Fruit fly (Drosophila melanogaster): ENCODE measurements around the gene CG3698.

Gene CG3698

dm6 chr3L:20771891-20772646 is 26.1 kb downstream of the CG3698 start:
- TF ChIP-seq bbx (GFP tag; IDR thresholded peaks at IDR 0.05; ENCODE audit: partially characterized antibody) = no peak
- no peak; the same call in 2 of the 3 replicates for TF ChIP-seq CG34224 (GFP tag; IDR thresholded peaks at IDR 0.05; ENCODE audit: partially characterized antibody)
- TF ChIP-seq Atf-2 (GFP tag; optimal IDR thresholded peaks at IDR 0.05) = peak; percentile 40
- TF ChIP-seq CG2120 (GFP tag; optimal IDR thresholded peaks at IDR 0.05) = peak; percentile 83
- peak; percentile 52 for TF ChIP-seq ash1 (GFP tag; optimal IDR thresholded peaks at IDR 0.05)
- peak in 1 of 2 experiments; percentile 75 for TF ChIP-seq Eip74EF (GFP tag; optimal IDR thresholded peaks at IDR 0.05)
- no peak for TF ChIP-seq CG3995 (GFP tag; optimal IDR thresholded peaks at IDR 0.05)
- TF ChIP-seq NC2α (GFP tag; optimal IDR thresholded peaks at IDR 0.05) = peak; percentile 35
- peak; percentile 72 for TF ChIP-seq CG15514 (GFP tag; optimal IDR thresholded peaks at IDR 0.05)
- TF ChIP-seq Dfd (GFP tag; optimal IDR thresholded peaks at IDR 0.05) = no peak
- peak; percentile 29 for TF ChIP-seq Sry-δ (GFP tag; optimal IDR thresholded peaks at IDR 0.05)
- TF ChIP-seq CG1233 (GFP tag; optimal IDR thresholded peaks at IDR 0.05) = peak; percentile 67
- peak; percentile 40 for TF ChIP-seq emc (GFP tag; optimal IDR thresholded peaks at IDR 0.05)
- TF ChIP-seq hkb (optimal IDR thresholded peaks at IDR 0.05) = no peak
- peak; percentile 94 for TF ChIP-seq hkb (GFP tag; IDR thresholded peaks at IDR 0.05)
- peak; percentile 69 for TF ChIP-seq gro (GFP tag; optimal IDR thresholded peaks at IDR 0.05)
- peak; percentile 65 for TF ChIP-seq btn (GFP tag; optimal IDR thresholded peaks at IDR 0.05)
- TF ChIP-seq org-1 (GFP tag; optimal IDR thresholded peaks at IDR 0.05) = peak; percentile 76
- peak; percentile 66 for TF ChIP-seq scrt (GFP tag; optimal IDR thresholded peaks at IDR 0.05)
- peak; percentile 69 for TF ChIP-seq BtbVII (GFP tag; optimal IDR thresholded peaks at IDR 0.05)
- TF ChIP-seq CG13287 (GFP tag; IDR thresholded peaks at IDR 0.05; ENCODE audit: partially characterized antibody) = no peak
- peak; percentile 71 for TF ChIP-seq bcd (GFP tag; optimal IDR thresholded peaks at IDR 0.05)
- TF ChIP-seq dan (GFP tag; IDR thresholded peaks at IDR 0.05) = no peak
- no peak for TF ChIP-seq CG43689 (GFP tag; IDR thresholded peaks at IDR 0.05)
- TF ChIP-seq hb (GFP tag; IDR thresholded peaks at IDR 0.05; ENCODE audit: partially characterized antibody) = no peak
- no peak for TF ChIP-seq h (optimal IDR thresholded peaks at IDR 0.05)
- peak; percentile 81; the same call in 1 of the 2 replicates for TF ChIP-seq CG14014 (GFP tag; IDR thresholded peaks at IDR 0.05)
- TF ChIP-seq CG13894 (tag; optimal IDR thresholded peaks at IDR 0.05) = peak; percentile 50
- peak; percentile 50 for TF ChIP-seq schlank (tag; optimal IDR thresholded peaks at IDR 0.05)
- peak; percentile 70 for TF ChIP-seq CG4707 (GFP tag; optimal IDR thresholded peaks at IDR 0.05)
- no peak for TF ChIP-seq CG8765 (GFP tag; IDR thresholded peaks at IDR 0.05)
- peak; percentile 45 for TF ChIP-seq CG8290 (GFP tag; optimal IDR thresholded peaks at IDR 0.05)
- TF ChIP-seq CG8290 (tag; optimal IDR thresholded peaks at IDR 0.05) = peak; percentile 5 to 86
- TF ChIP-seq CG11398 (GFP tag; optimal IDR thresholded peaks at IDR 0.05) = peak; percentile 70
- TF ChIP-seq CG10209 (GFP tag; optimal IDR thresholded peaks at IDR 0.05) = peak; percentile 77
- TF ChIP-seq tin (GFP tag; optimal IDR thresholded peaks at IDR 0.05) = peak; percentile 71
- TF ChIP-seq tll (GFP tag; optimal IDR thresholded peaks at IDR 0.05) = no peak
- peak; percentile 14 for TF ChIP-seq CTCF (GFP tag; optimal IDR thresholded peaks at IDR 0.05)
- peak; percentile 65 for TF ChIP-seq CG10959 (GFP tag; IDR thresholded peaks at IDR 0.05)
- no peak for TF ChIP-seq nau (GFP tag; optimal IDR thresholded peaks at IDR 0.05)
- peak; percentile 58 for TF ChIP-seq Six4 (GFP tag; optimal IDR thresholded peaks at IDR 0.05)
- TF ChIP-seq Med (GFP tag) = peak; percentile 97
- peak; percentile 49 for TF ChIP-seq disco-r (GFP tag; optimal IDR thresholded peaks at IDR 0.05)
- peak; percentile 63 for TF ChIP-seq CG33213 (GFP tag; optimal IDR thresholded peaks at IDR 0.05)
- peak; percentile 81 for TF ChIP-seq CG8388 (GFP tag; optimal IDR thresholded peaks at IDR 0.05)
- peak; percentile 83 for TF ChIP-seq Xbp1 (GFP tag; optimal IDR thresholded peaks at IDR 0.05)
- peak; percentile 66; the same call in 1 of the 2 replicates for TF ChIP-seq CG32772 (GFP tag; IDR thresholded peaks at IDR 0.05)
- TF ChIP-seq CG10979 (tag; optimal IDR thresholded peaks at IDR 0.05) = peak; percentile 82
- peak; percentile 48 for TF ChIP-seq CG2202 (tag; optimal IDR thresholded peaks at IDR 0.05)
- TF ChIP-seq zf30C (GFP tag; optimal IDR thresholded peaks at IDR 0.05) = no peak

All from whole organism, embryonic.